Worm (Caenorhabditis elegans): ENCODE measurements around the gene oac-1.

DNA sequence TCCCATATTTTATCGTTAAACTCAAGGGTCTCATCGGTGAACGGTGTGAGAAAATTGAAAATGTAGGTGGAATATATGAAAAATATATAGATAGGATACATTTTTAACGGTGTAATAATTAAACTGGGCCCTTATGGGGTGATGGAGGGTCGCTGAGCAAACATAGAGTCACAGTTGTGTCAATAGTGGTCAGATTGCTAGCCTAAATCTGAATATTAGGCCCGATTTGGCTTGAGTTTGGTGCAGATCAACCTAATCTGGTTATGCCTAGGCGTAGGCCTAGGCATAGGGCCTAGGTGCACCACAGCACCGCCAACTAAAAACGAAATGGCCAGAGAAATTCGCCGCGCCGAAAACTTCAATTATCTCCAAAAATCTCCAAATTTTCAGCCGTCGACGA lies 42.2 kb downstream of the oac-1 start, which contains the start of gene phy-4:
- TF ChIP-seq tbx-2 (tag; optimal IDR thresholded peaks at IDR 0.05): no peak
- TF ChIP-seq pqm-1 (tag; optimal IDR thresholded peaks at IDR 0.05): no peak
- TF ChIP-seq nfya-1 (tag; optimal IDR thresholded peaks at IDR 0.05): no peak
- no peak for TF ChIP-seq F13H6.1 (tag; optimal IDR thresholded peaks at IDR 0.05)
- no peak for TF ChIP-seq fax-1 (tag; optimal IDR thresholded peaks at IDR 0.05)
- no peak for TF ChIP-seq ama-1 (optimal IDR thresholded peaks at IDR 0.05)
- no peak for TF ChIP-seq sox-4 (tag; optimal IDR thresholded peaks at IDR 0.05)
- no peak for TF ChIP-seq pha-4 (tag; optimal IDR thresholded peaks at IDR 0.05)

All from whole organism, late embryonic.